Worm (Caenorhabditis elegans) whole organism, L4 larva: Measurements from ENCODE around the gene nlp-52.
A peak's percentile ranks its signal among the peaks of the same experiment; 100 is the strongest.

Source experiments
- R02D3.7 ChIP-seq: fragments of 150-350 bp; sonication (generic microtip); optimal IDR thresholded peaks from 3 replicates; lab custom pipeline; 2014; ENCODE audit warnings: missing biosample characterization, missing genetic modification characterization
- T20F7.1 ChIP-seq: fragments of 200-800 bp; sonication (Bioruptor generic); optimal IDR thresholded peaks from 2 replicates; lab custom pipeline; 2018; ENCODE audit warnings: mild to moderate bottlenecking, missing genetic modification characterization, missing compliant biosample characterization
- T26A8.4 ChIP-seq: fragments of 200-800 bp; sonication (Bioruptor generic); IDR thresholded peaks from 2 replicates; pipeline ENCODE4 v1.3.6; 2022; ENCODE audit warnings: missing genetic modification characterization, missing compliant biosample characterization
- aha-1 ChIP-seq: fragments of 150-350 bp; peaks from one replicate; lab custom pipeline; 2014; ENCODE audit warnings: missing biosample characterization, missing genetic modification characterization
- arid-1 ChIP-seq: fragments of 200-800 bp; sonication (Bioruptor generic); conservative IDR thresholded peaks from 2 replicates; pipeline ENCODE4 v1.3.6; 2022; ENCODE audit warnings: missing genetic modification reagents, missing genetic modification characterization, missing compliant biosample characterization
- ceh-32 ChIP-seq: sonication (generic microtip); optimal IDR thresholded peaks from 2 replicates; lab custom pipeline; 2016; ENCODE audit warnings: mild to moderate bottlenecking, missing genetic modification characterization, missing compliant biosample characterization; ENCODE audit not compliant: poor library complexity
- ceh-44 ChIP-seq: fragments of 200-800 bp; sonication (Bioruptor generic); IDR thresholded peaks from 2 replicates; pipeline ENCODE4 v1.3.6; 2022; ENCODE audit warnings: missing genetic modification reagents, missing genetic modification characterization, missing compliant biosample characterization
- daf-19 ChIP-seq: fragments of 200-800 bp; sonication (Bioruptor generic); conservative IDR thresholded peaks from 2 replicates; pipeline ENCODE4 v1.3.6; 2022; ENCODE audit warnings: missing genetic modification characterization, missing compliant biosample characterization
- dmd-6 ChIP-seq: fragments of 200-800 bp; sonication (Bioruptor generic); IDR thresholded peaks from 2 replicates; pipeline ENCODE4 v1.3.6; 2022; ENCODE audit warnings: missing genetic modification reagents, missing genetic modification characterization, missing compliant biosample characterization
- dmd-8 ChIP-seq: fragments of 200-800 bp; sonication (Bioruptor generic); IDR thresholded peaks from 2 replicates; pipeline ENCODE4 v1.3.6; 2022; ENCODE audit warnings: missing genetic modification characterization, missing compliant biosample characterization
- dmd-9 ChIP-seq: fragments of 200-800 bp; sonication (Bioruptor generic); IDR thresholded peaks from 2 replicates; pipeline ENCODE4 v1.3.6; 2022; ENCODE audit warnings: missing genetic modification reagents, missing genetic modification characterization, missing compliant biosample characterization
- dpl-1 ChIP-seq: fragments of 150-350 bp; optimal IDR thresholded peaks from 2 replicates; lab custom pipeline; 2014; ENCODE audit warnings: missing biosample characterization, missing genetic modification reagents, missing genetic modification characterization
- hlh-30 ChIP-seq: sonication (generic microtip); optimal IDR thresholded peaks from 2 replicates; lab custom pipeline; 2017; ENCODE audit warnings: antibody characterized with exemption, mild to moderate bottlenecking, missing genetic modification characterization, missing compliant biosample characterization; ENCODE audit not compliant: insufficient read depth
- lin-13 ChIP-seq: fragments of 150-350 bp; optimal IDR thresholded peaks from 2 replicates; lab custom pipeline; 2014; ENCODE audit warnings: missing biosample characterization, missing genetic modification reagents, missing genetic modification characterization
- lin-38 ChIP-seq: fragments of 200-800 bp; sonication (Bioruptor generic); IDR thresholded peaks from 2 replicates; pipeline ENCODE4 v1.3.6; 2022; ENCODE audit warnings: missing genetic modification reagents, missing genetic modification characterization, missing compliant biosample characterization
- lin-39 ChIP-seq: fragments of 150-350 bp; optimal IDR thresholded peaks from 2 replicates; lab custom pipeline; 2014; ENCODE audit warnings: missing biosample characterization, missing genetic modification reagents, missing genetic modification characterization
- lir-3 ChIP-seq: sonication (generic microtip); optimal IDR thresholded peaks from 2 replicates; lab custom pipeline; 2016; ENCODE audit warnings: mild to moderate bottlenecking, missing genetic modification characterization, missing compliant biosample characterization
- lsy-2 ChIP-seq, 2 experiments: fragments of 150-350 bp in 1 of 2; sonication (generic microtip) in 1 of 2; optimal IDR thresholded peaks; 2 replicates each; lab custom pipeline; 2014 to 2017; ENCODE audit warnings: missing biosample characterization in 2 of 2, missing genetic modification characterization in 2 of 2
- mdl-1 ChIP-seq, 2 experiments: fragments of 150-350 bp in 1 of 2; sonication (generic microtip) in 1 of 2; optimal IDR thresholded peaks; 2 replicates each; lab custom pipeline; 2014 to 2017; ENCODE audit warnings: missing biosample characterization in 2 of 2, missing genetic modification characterization in 2 of 2
- mep-1 ChIP-seq: fragments of 150-350 bp; sonication (generic microtip); optimal IDR thresholded peaks from 3 replicates; lab custom pipeline; 2014; ENCODE audit warnings: missing biosample characterization, missing genetic modification characterization
- mes-2 ChIP-seq: sonication (generic microtip); optimal IDR thresholded peaks from 2 replicates; lab custom pipeline; 2016; ENCODE audit warnings: missing genotype, mild to moderate bottlenecking, missing genetic modification characterization, missing compliant biosample characterization; ENCODE audit not compliant: poor library complexity, severe bottlenecking
- mxl-2 ChIP-seq: fragments of 200-800 bp; sonication (Bioruptor generic); conservative IDR thresholded peaks from 2 replicates; pipeline ENCODE4 v1.3.6; 2022; ENCODE audit warnings: missing genetic modification reagents, missing genetic modification characterization, missing compliant biosample characterization
- nhr-10 ChIP-seq: fragments of 150-350 bp; optimal IDR thresholded peaks from 2 replicates; lab custom pipeline; 2014; ENCODE audit warnings: missing biosample characterization, missing genetic modification characterization
- nhr-28 ChIP-seq: fragments of 150-350 bp; optimal IDR thresholded peaks from 2 replicates; lab custom pipeline; 2014; ENCODE audit warnings: missing biosample characterization, missing genetic modification characterization
- nhr-41 ChIP-seq: fragments of 200-800 bp; sonication (Bioruptor generic); IDR thresholded peaks from 2 replicates; pipeline ENCODE4 v1.3.6; 2022; ENCODE audit warnings: missing genetic modification reagents, missing genetic modification characterization, missing compliant biosample characterization
- nhr-48 ChIP-seq: sonication (generic microtip); optimal IDR thresholded peaks from 2 replicates; lab custom pipeline; 2016; ENCODE audit warnings: mild to moderate bottlenecking, missing genetic modification characterization, missing compliant biosample characterization
- nhr-76 ChIP-seq: fragments of 150-350 bp; optimal IDR thresholded peaks from 2 replicates; lab custom pipeline; 2014; ENCODE audit warnings: missing biosample characterization, missing genetic modification characterization
- pha-4 ChIP-seq, 2 experiments: fragments of 150-350 bp in 1 of 2; fragments of 200-800 bp in 1 of 2; sonication (Bioruptor generic) in 1 of 2; IDR thresholded peaks in 1 of 2; optimal IDR thresholded peaks in 1 of 2; 2 replicates each; pipeline versions ENCODE4 v1.3.6 to Lab custom; 2014 to 2022; ENCODE audit warnings: missing genetic modification characterization in 2 of 2, missing genetic modification reagents in 2 of 2, missing biosample characterization in 1 of 2, missing compliant biosample characterization in 1 of 2
- set-16 ChIP-seq: fragments of 200-800 bp; sonication (Bioruptor generic); IDR thresholded peaks from 2 replicates; pipeline ENCODE4 v1.3.6; 2022; ENCODE audit warnings: missing genetic modification reagents, missing genetic modification characterization, missing compliant biosample characterization
- snpc-4 ChIP-seq: fragments of 150-350 bp; optimal IDR thresholded peaks from 2 replicates; lab custom pipeline; 2014; ENCODE audit warnings: missing biosample characterization, missing genetic modification characterization
- spr-3 ChIP-seq: fragments of 200-800 bp; sonication (Bioruptor generic); optimal IDR thresholded peaks from 2 replicates; lab custom pipeline; 2018; ENCODE audit warnings: mild to moderate bottlenecking, missing genetic modification characterization, missing compliant biosample characterization
- unc-39 ChIP-seq: sonication (generic microtip); optimal IDR thresholded peaks from 2 replicates; lab custom pipeline; 2017; ENCODE audit warnings: missing biosample characterization, missing genetic modification characterization
- unc-62 ChIP-seq, 3 experiments: fragments of 150-350 bp in 1 of 3; sonication (generic microtip); optimal IDR thresholded peaks in 2 of 3; peaks in 1 of 3; 1 replicate in 1 of 3; 2 replicates in 2 of 3; lab custom pipeline; 2014 to 2017; ENCODE audit warnings: missing biosample characterization in 3 of 3, missing genetic modification characterization in 3 of 3, missing genetic modification reagents in 3 of 3, missing genotype in 1 of 3
- zip-2 ChIP-seq: fragments of 150-350 bp; optimal IDR thresholded peaks from 2 replicates; lab custom pipeline; 2014; ENCODE audit warnings: missing biosample characterization, missing genetic modification characterization

Gene nlp-52

ce11 chrIII:764404-764803, 2.8 kb downstream of the nlp-52 start (continued):
- TF ChIP-seq mep-1, result peak; percentile 31
- no peak for TF ChIP-seq nhr-10 (tag; lab: Kevin White, UChicago)
- no peak for TF ChIP-seq zip-2 (tag; lab: Kevin White, UChicago)
- TF ChIP-seq nhr-48 (tag; lab: Kevin White, UChicago), result no peak
- no peak for TF ChIP-seq snpc-4 (tag; lab: Kevin White, UChicago)
- no peak for TF ChIP-seq lir-3 (tag; lab: Kevin White, UChicago)
- no peak for TF ChIP-seq dmd-6 (GFP tag; lab: Robert Waterston, UW)
- no peak for TF ChIP-seq lin-38
- no peak for TF ChIP-seq lin-13
- no peak for TF ChIP-seq nhr-41 (GFP tag; lab: Robert Waterston, UW)

- TF ChIP-seq pha-4 (GFP tag; IDR thresholded peaks at IDR 0.05; lab: Robert Waterston, UW) (no peak), pha-4 (tag; optimal IDR thresholded peaks at IDR 0.05; lab: Kevin White, UChicago) (no peak), unc-62 (GFP tag; optimal IDR thresholded peaks at IDR 0.05 in 1 of 2; lab: Kevin White, UChicago) (peak in 1 of 2 experiments; percentile 71), unc-62 (tag; optimal IDR thresholded peaks at IDR 0.05; lab: Kevin White, UChicago) (no peak)
- TF ChIP-seq, all 104 proteins: peak for 1
These were observed 3.3 kb downstream of the nlp-52 start, which contains the start of gene ptl-1 for ce11 chrIII:764884-765283. ptl-1 (plus strand) TSS chrIII:765184.

ce11 chrIII:768528-768927, 7.0 kb downstream of the nlp-52 start:
- TF ChIP-seq set-16 (GFP tag; lab: Robert Waterston, UW) (peak; percentile 90), R02D3.7 (tag; lab: Kevin White, UChicago) (no peak), T26A8.4 (GFP tag; lab: Robert Waterston, UW) (no peak), mes-2 (tag; lab: Kevin White, UChicago) (no peak), aha-1 (tag; lab: Kevin White, UChicago) (peak; percentile 28)
- TF ChIP-seq, all 104 proteins: peak for 2

DNA sequence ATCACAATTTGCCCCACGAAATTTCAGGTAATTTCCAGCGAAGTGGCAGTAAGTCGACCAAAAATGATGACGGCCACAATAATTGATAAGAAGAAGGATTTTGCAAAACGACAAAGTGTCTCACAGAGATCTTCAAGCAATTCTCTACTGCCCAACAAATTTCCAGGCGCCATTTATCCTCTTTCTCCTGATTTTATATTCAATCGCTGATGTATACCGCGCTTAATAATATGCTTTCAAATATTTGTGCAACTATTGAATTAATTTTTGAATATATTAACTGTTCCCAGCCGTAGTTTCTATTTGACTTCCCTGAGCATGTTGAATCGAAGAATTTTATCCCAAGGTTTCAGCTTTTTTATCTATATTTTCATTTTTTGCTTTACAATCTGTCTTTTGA, 9.4 kb downstream of the nlp-52 start, which contains the start of gene tpst-2:
TSS of gene tpst-2 (plus strand) at position 301 of the 400 bp plus-strand sequence.
- no peak for TF ChIP-seq mdl-1 (tag; optimal IDR thresholded peaks at IDR 0.05; lab: Kevin White, UChicago)

ce11 chrIII:772675-773074, 11.1 kb downstream of the nlp-52 start:
- TF ChIP-seq arid-1 (GFP tag; lab: Robert Waterston, UW), result no peak
- peak; percentile 2 for TF ChIP-seq hlh-30
- no peak for TF ChIP-seq dmd-8 (GFP tag; lab: Robert Waterston, UW)
- peak in 1 of 2 experiments; percentile 9 for TF ChIP-seq lsy-2 (tag; optimal IDR thresholded peaks at IDR 0.05; lab: Kevin White, UChicago)
- TF ChIP-seq mdl-1 (tag; optimal IDR thresholded peaks at IDR 0.05; lab: Kevin White, UChicago), result peak in 1 of 2 experiments; percentile 17
- peak; percentile 22 for TF ChIP-seq nhr-28 (tag; lab: Kevin White, UChicago)
- TF ChIP-seq, all 104 proteins: peak for 4

- TF ChIP-seq lin-38, result no peak
- no peak for TF ChIP-seq ceh-32 (tag; lab: Kevin White, UChicago)
- no peak for TF ChIP-seq lin-39 (tag; lab: Kevin White, UChicago)
- TF ChIP-seq dmd-9 (GFP tag; lab: Robert Waterston, UW), result no peak
- no peak for TF ChIP-seq dpl-1 (GFP tag; lab: Kevin White, UChicago)
- no peak for TF ChIP-seq unc-62 (GFP tag; optimal IDR thresholded peaks at IDR 0.05 in 1 of 2; lab: Kevin White, UChicago)
- no peak for TF ChIP-seq unc-62 (tag; optimal IDR thresholded peaks at IDR 0.05; lab: Kevin White, UChicago)
- no peak for TF ChIP-seq mxl-2 (GFP tag; lab: Robert Waterston, UW)
- no peak for TF ChIP-seq spr-3
- no peak for TF ChIP-seq unc-39 (tag; lab: Kevin White, UChicago)
- no peak for TF ChIP-seq nhr-48 (tag; lab: Kevin White, UChicago)
- TF ChIP-seq T20F7.1, result no peak
- no peak for TF ChIP-seq nhr-76 (tag; lab: Kevin White, UChicago)
- TF ChIP-seq arid-1 (GFP tag; lab: Robert Waterston, UW), result no peak
- no peak for TF ChIP-seq daf-19 (GFP tag; lab: Robert Waterston, UW)
- no peak for TF ChIP-seq ceh-44
These were observed 11.5 kb downstream of the nlp-52 start, which contains the start of gene cyn-6 for ce11 chrIII:773114-773513. cyn-6 (plus strand) TSS chrIII:773414.
